Worm (Caenorhabditis elegans) whole organism, mixed stage, embryonic: ENCODE data around the gene mam-6.
A peak's percentile ranks its signal among the peaks of the same experiment; 100 is the strongest.

Experiments
- M03D4.4 ChIP-seq: sonication (generic microtip); optimal IDR thresholded peaks from 2 replicates; lab custom pipeline; 2017; ENCODE audit warnings: mild to moderate bottlenecking, missing genetic modification characterization, missing compliant biosample characterization
- bed-3 ChIP-seq: fragments of 200-800 bp; sonication (Bioruptor generic); optimal IDR thresholded peaks from 3 replicates; lab custom pipeline; 2018; ENCODE audit warnings: mild to moderate bottlenecking, missing genetic modification characterization, moderate library complexity, missing compliant biosample characterization
- blmp-1 ChIP-seq: fragments of 150-350 bp; optimal IDR thresholded peaks from 2 replicates; lab custom pipeline; 2014; ENCODE audit warnings: missing biosample characterization, missing genetic modification characterization
- ceh-39 ChIP-seq: fragments of 150-350 bp; optimal IDR thresholded peaks from 2 replicates; lab custom pipeline; 2014; ENCODE audit warnings: missing biosample characterization, missing genetic modification characterization
- ceh-43 ChIP-seq: fragments of 200-800 bp; sonication (Bioruptor generic); optimal IDR thresholded peaks from 2 replicates; lab custom pipeline; 2018; ENCODE audit warnings: mild to moderate bottlenecking, missing genetic modification characterization, moderate library complexity, missing compliant biosample characterization
- ceh-83 ChIP-seq: fragments of 200-800 bp; sonication (Bioruptor generic); optimal IDR thresholded peaks from 2 replicates; lab custom pipeline; 2018; ENCODE audit warnings: mild to moderate bottlenecking, missing genetic modification characterization, missing compliant biosample characterization
- ces-1 ChIP-seq: fragments of 150-350 bp; optimal IDR thresholded peaks from 2 replicates; lab custom pipeline; 2014; ENCODE audit warnings: missing biosample characterization, missing genetic modification reagents, missing genetic modification characterization
- cnd-1 ChIP-seq: fragments of 200-800 bp; sonication (Bioruptor generic); optimal IDR thresholded peaks from 2 replicates; lab custom pipeline; 2018; ENCODE audit warnings: mild to moderate bottlenecking, missing genetic modification characterization, missing compliant biosample characterization
- drap-1 ChIP-seq: fragments of 200-800 bp; sonication (Bioruptor generic); optimal IDR thresholded peaks from 3 replicates; lab custom pipeline; 2018; ENCODE audit warnings: mild to moderate bottlenecking, missing genetic modification characterization, missing compliant biosample characterization
- elt-1 ChIP-seq: sonication (generic microtip); optimal IDR thresholded peaks from 2 replicates; lab custom pipeline; 2017; ENCODE audit warnings: missing genetic modification characterization, mild to moderate bottlenecking, missing compliant biosample characterization, antibody characterized with exemption, moderate library complexity, borderline replicate concordance; ENCODE audit not compliant: insufficient read depth
- elt-3 ChIP-seq: fragments of 150-350 bp; optimal IDR thresholded peaks from 2 replicates; lab custom pipeline; 2014; ENCODE audit warnings: missing biosample characterization, missing genetic modification characterization
- flh-1 ChIP-seq: fragments of 200-800 bp; sonication (Bioruptor generic); optimal IDR thresholded peaks from 2 replicates; lab custom pipeline; 2018; ENCODE audit warnings: mild to moderate bottlenecking, missing genetic modification characterization, moderate library complexity, missing compliant biosample characterization
- ham-2 ChIP-seq: fragments of 200-800 bp; sonication (Bioruptor generic); optimal IDR thresholded peaks from 2 replicates; lab custom pipeline; 2018; ENCODE audit warnings: mild to moderate bottlenecking, missing genetic modification characterization, missing compliant biosample characterization
- hlh-1 ChIP-seq: fragments of 150-350 bp; optimal IDR thresholded peaks from 2 replicates; lab custom pipeline; 2014; ENCODE audit warnings: missing biosample characterization, missing genetic modification reagents, missing genetic modification characterization
- lin-13 ChIP-seq: fragments of 150-350 bp; optimal IDR thresholded peaks from 2 replicates; lab custom pipeline; 2014; ENCODE audit warnings: missing biosample characterization, missing genetic modification characterization
- lin-32 ChIP-seq: fragments of 200-800 bp; sonication (Bioruptor generic); optimal IDR thresholded peaks from 2 replicates; lab custom pipeline; 2018; ENCODE audit warnings: mild to moderate bottlenecking, missing genetic modification characterization, missing compliant biosample characterization
- lsy-2 ChIP-seq: fragments of 150-350 bp; optimal IDR thresholded peaks from 2 replicates; lab custom pipeline; 2014; ENCODE audit warnings: missing biosample characterization, missing genetic modification characterization
- mab-5 ChIP-seq: fragments of 150-350 bp; optimal IDR thresholded peaks from 2 replicates; lab custom pipeline; 2014; ENCODE audit warnings: missing biosample characterization, missing genetic modification characterization
- mep-1 ChIP-seq: fragments of 150-350 bp; optimal IDR thresholded peaks from 2 replicates; lab custom pipeline; 2017; ENCODE audit warnings: missing biosample characterization, missing genetic modification reagents, missing genetic modification characterization, inconsistent platforms
- mls-2 ChIP-seq: sonication (generic microtip); optimal IDR thresholded peaks from 2 replicates; lab custom pipeline; 2016; ENCODE audit warnings: mild to moderate bottlenecking, missing genetic modification characterization, moderate library complexity, missing compliant biosample characterization
- nhr-12 ChIP-seq: fragments of 150-350 bp; optimal IDR thresholded peaks from 2 replicates; lab custom pipeline; 2014; ENCODE audit warnings: missing biosample characterization, missing genetic modification characterization
- nhr-2 ChIP-seq: fragments of 150-350 bp; optimal IDR thresholded peaks from 2 replicates; lab custom pipeline; 2014; ENCODE audit warnings: missing biosample characterization, missing genetic modification characterization
- nhr-237 ChIP-seq: fragments of 150-350 bp; optimal IDR thresholded peaks from 2 replicates; lab custom pipeline; 2014; ENCODE audit warnings: missing biosample characterization, missing genetic modification characterization
- nhr-28 ChIP-seq: fragments of 150-350 bp; optimal IDR thresholded peaks from 2 replicates; lab custom pipeline; 2014; ENCODE audit warnings: missing biosample characterization, missing genetic modification characterization
- nhr-76 ChIP-seq: sonication (generic microtip); optimal IDR thresholded peaks from 2 replicates; lab custom pipeline; 2017; ENCODE audit warnings: missing biosample characterization, missing genetic modification characterization
- pha-4 ChIP-seq: fragments of 150-350 bp; optimal IDR thresholded peaks from 2 replicates; lab custom pipeline; 2018; ENCODE audit warnings: missing biosample characterization, missing genetic modification reagents, missing genetic modification characterization
- sem-2 ChIP-seq: fragments of 200-800 bp; sonication (Bioruptor generic); optimal IDR thresholded peaks from 2 replicates; lab custom pipeline; 2018; ENCODE audit warnings: mild to moderate bottlenecking, missing genetic modification characterization, missing compliant biosample characterization
- snpc-4 ChIP-seq: fragments of 150-350 bp; optimal IDR thresholded peaks from 2 replicates; lab custom pipeline; 2014; ENCODE audit warnings: missing biosample characterization, missing genetic modification characterization
- sptf-1 ChIP-seq: sonication (generic microtip); optimal IDR thresholded peaks from 2 replicates; lab custom pipeline; 2017; ENCODE audit warnings: mild to moderate bottlenecking, missing genetic modification characterization, moderate library complexity, missing compliant biosample characterization
- tbx-8 ChIP-seq: fragments of 200-800 bp; sonication (Bioruptor generic); optimal IDR thresholded peaks from 2 replicates; lab custom pipeline; 2018; ENCODE audit warnings: mild to moderate bottlenecking, missing genetic modification characterization, moderate library complexity, missing compliant biosample characterization
- unc-120 ChIP-seq: sonication (generic microtip); optimal IDR thresholded peaks from 2 replicates; lab custom pipeline; 2017; ENCODE audit warnings: missing genetic modification characterization, missing compliant biosample characterization; ENCODE audit not compliant: poor library complexity, severe bottlenecking
- unc-39 ChIP-seq: fragments of 150-350 bp; optimal IDR thresholded peaks from 2 replicates; lab custom pipeline; 2014; ENCODE audit warnings: missing biosample characterization, missing genetic modification characterization
- unc-62 ChIP-seq: fragments of 150-350 bp; optimal IDR thresholded peaks from 2 replicates; lab custom pipeline; 2014; ENCODE audit warnings: missing biosample characterization, missing genetic modification reagents, missing genetic modification characterization
- zip-8 ChIP-seq: fragments of 150-350 bp; optimal IDR thresholded peaks from 2 replicates; lab custom pipeline; 2014; ENCODE audit warnings: missing biosample characterization, missing genetic modification characterization
- ztf-11 ChIP-seq: fragments of 150-350 bp; optimal IDR thresholded peaks from 2 replicates; lab custom pipeline; 2014; ENCODE audit warnings: missing biosample characterization, missing genetic modification characterization

mam-6 gene

DNA sequence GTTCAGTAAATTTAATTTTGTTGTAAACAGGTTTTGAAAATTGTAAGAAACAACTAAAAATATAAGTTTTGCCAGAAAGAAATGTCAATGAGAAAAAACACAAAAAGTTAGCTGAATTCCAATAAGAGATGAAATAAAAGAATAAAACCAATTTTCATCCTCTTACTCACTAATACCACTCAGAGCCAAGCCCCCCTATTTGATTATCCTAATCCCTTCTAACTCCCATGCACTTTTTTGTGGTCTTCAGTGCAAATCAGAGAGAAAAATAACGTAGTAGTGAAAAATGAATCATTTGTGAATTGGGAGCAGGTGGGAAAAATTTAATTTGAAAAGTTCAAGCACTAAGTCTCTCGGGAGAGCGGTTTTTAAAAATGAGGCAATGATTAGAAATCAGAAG, 27.8 kb downstream of the mam-6 start:
- TF ChIP-seq ces-1 (GFP tag; lab: Kevin White, UChicago), result peak; percentile 98
- no peak for TF ChIP-seq blmp-1

DNA sequence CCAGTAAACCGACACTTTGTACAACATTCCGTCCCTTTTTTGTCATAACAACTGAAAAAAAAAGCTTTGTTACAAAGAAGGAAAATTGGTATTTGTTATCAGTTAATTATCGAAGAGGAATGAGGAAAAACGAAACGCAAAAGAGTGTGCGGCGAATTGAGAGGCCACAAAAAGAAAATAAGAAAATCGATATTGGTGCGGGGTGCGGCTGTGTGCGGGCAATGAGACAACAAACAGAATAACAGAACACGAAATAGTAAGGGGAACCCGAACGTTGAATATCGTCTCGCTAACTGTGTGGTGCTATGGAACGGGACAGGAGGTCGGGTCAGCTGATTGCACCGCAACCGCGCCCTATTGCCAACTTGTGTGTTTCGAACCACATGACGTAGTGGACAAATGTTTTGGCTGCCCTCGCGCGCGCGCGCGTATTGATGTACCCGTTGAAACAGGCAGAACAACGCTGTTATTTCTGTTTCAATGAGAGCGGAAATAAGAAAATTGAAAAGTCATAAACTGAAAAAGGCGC, 28.5 kb downstream of the mam-6 start, which contains the start of gene C18B12.4:
TSS of gene C18B12.4 (minus strand) at position 51 of the 529 bp plus-strand sequence.
- TF ChIP-seq sptf-1 (tag; lab: Kevin White, UChicago) (peak; percentile 77), nhr-237 (tag; lab: Kevin White, UChicago) (peak; percentile 77), unc-39 (tag; lab: Kevin White, UChicago) (peak; percentile 92), zip-8 (tag; lab: Kevin White, UChicago) (no peak), mls-2 (tag; lab: Kevin White, UChicago) (peak; percentile 67), nhr-2 (tag; lab: Kevin White, UChicago) (peak; percentile 55), mep-1 (peak; percentile 78), ztf-11 (tag; lab: Kevin White, UChicago) (no peak), ceh-83 (no peak), nhr-76 (tag; lab: Kevin White, UChicago) (no peak), unc-62 (GFP tag; lab: Kevin White, UChicago) (peak; percentile 78), cnd-1 (tag; lab: Kevin White, UChicago) (peak; percentile 72), tbx-8 (peak; percentile 22), flh-1 (GFP tag; lab: Kevin White, UChicago) (no peak), nhr-28 (tag; lab: Kevin White, UChicago) (no peak), ham-2 (GFP tag; lab: Kevin White, UChicago) (peak; percentile 90), snpc-4 (no peak), sem-2 (GFP tag; lab: Kevin White, UChicago) (no peak), elt-3 (tag; lab: Kevin White, UChicago) (peak; percentile 20), drap-1 (GFP tag; lab: Kevin White, UChicago) (peak; percentile 74), blmp-1 (no peak), lin-13 (tag; lab: Kevin White, UChicago) (peak; percentile 89), unc-120 (peak; percentile 12), nhr-12 (tag; lab: Kevin White, UChicago) (no peak), M03D4.4 (tag; lab: Kevin White, UChicago) (peak; percentile 19), lin-32 (no peak), ces-1 (GFP tag; lab: Kevin White, UChicago) (no peak), elt-1 (tag; lab: Kevin White, UChicago) (peak; percentile 28), bed-3 (GFP tag; lab: Kevin White, UChicago) (no peak), hlh-1 (peak; percentile 99), pha-4 (peak; percentile 92), mab-5 (no peak), ceh-43 (GFP tag; lab: Kevin White, UChicago) (no peak), lsy-2 (tag; lab: Kevin White, UChicago) (peak; percentile 59), ceh-39 (peak; percentile 65)
- TF ChIP-seq, all 35 proteins: peak for 20

DNA sequence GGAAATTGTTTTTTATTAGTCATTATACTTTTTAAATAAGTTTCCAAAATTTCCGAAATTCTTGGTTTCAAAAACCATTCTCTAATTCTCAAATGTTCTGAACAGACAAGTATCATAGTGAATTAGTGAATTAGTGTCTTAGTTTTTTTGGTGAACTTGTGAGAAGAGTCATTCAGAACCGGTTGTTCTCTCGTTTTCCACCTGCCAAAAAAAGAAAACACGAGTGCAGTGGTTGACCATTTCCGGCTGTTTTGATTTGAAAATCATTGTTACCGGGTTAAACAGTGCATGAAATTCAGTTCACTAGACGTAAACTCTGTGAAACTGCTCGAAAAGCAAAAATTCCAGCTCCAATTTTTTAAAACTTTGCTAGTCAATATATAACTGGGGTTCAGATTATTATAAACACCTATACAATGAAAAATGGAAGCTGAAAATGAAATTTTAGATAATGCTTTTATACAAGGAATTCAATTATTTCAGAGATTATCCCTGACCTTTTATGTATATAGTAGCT, 29.4 kb downstream of the mam-6 start:
- TF ChIP-seq pha-4 (no peak), zip-8 (tag; lab: Kevin White, UChicago) (no peak), lsy-2 (tag; lab: Kevin White, UChicago) (no peak), unc-120 (no peak), nhr-2 (tag; lab: Kevin White, UChicago) (no peak), lin-13 (tag; lab: Kevin White, UChicago) (no peak), sem-2 (GFP tag; lab: Kevin White, UChicago) (no peak), elt-1 (tag; lab: Kevin White, UChicago) (no peak), drap-1 (GFP tag; lab: Kevin White, UChicago) (no peak), lin-32 (no peak), blmp-1 (no peak), ztf-11 (tag; lab: Kevin White, UChicago) (no peak), nhr-237 (tag; lab: Kevin White, UChicago) (no peak), hlh-1 (no peak)
- TF ChIP-seq, all 35 proteins: peak for 0
